Fruit fly (Drosophila melanogaster) whole organism, embryonic: Measurements from ENCODE around the gene CG13033.

Source experiments
- B-H2 ChIP-seq: fragments of 200-800 bp; sonication (Bioruptor generic); optimal IDR thresholded peaks from 2 replicates; lab custom pipeline; 2018; ENCODE audit warnings: missing biosample characterization, mild to moderate bottlenecking, missing genetic modification characterization
- CG10654 ChIP-seq: fragments of 200-800 bp; sonication (Bioruptor generic); optimal IDR thresholded peaks from 2 replicates; lab custom pipeline; 2016; ENCODE audit warnings: missing biosample characterization, missing genetic modification characterization
- CG12659 ChIP-seq: fragments of 200-800 bp; sonication (Bioruptor generic); optimal IDR thresholded peaks from 3 replicates; lab custom pipeline; 2017; ENCODE audit warnings: mild to moderate bottlenecking, missing biosample characterization, missing genetic modification reagents, missing genetic modification characterization
- CG13424 ChIP-seq: fragments of 200-800 bp; sonication (Bioruptor generic); optimal IDR thresholded peaks from 2 replicates; lab custom pipeline; 2019; ENCODE audit warnings: missing biosample characterization, mild to moderate bottlenecking, missing genetic modification characterization, moderate library complexity
- CG13624 ChIP-seq: fragments of 200-800 bp; sonication (Bioruptor generic); optimal IDR thresholded peaks from 2 replicates; lab custom pipeline; 2016; ENCODE audit warnings: missing biosample characterization, missing genetic modification characterization
- CG15514 ChIP-seq: fragments of 200-800 bp; sonication (Bioruptor generic); optimal IDR thresholded peaks from 3 replicates; lab custom pipeline; 2017; ENCODE audit warnings: missing biosample characterization, missing genetic modification characterization, mild to moderate bottlenecking, moderate library complexity, missing genetic modification reagents
- CG15696 ChIP-seq: fragments of 200-800 bp; sonication (Bioruptor generic); optimal IDR thresholded peaks from 2 replicates; lab custom pipeline; 2019; ENCODE audit warnings: missing biosample characterization, mild to moderate bottlenecking, missing genetic modification characterization, moderate library complexity
- CG1603 ChIP-seq: fragments of 200-800 bp; sonication (Bioruptor generic); optimal IDR thresholded peaks from 2 replicates; lab custom pipeline; 2019; ENCODE audit warnings: missing biosample characterization, mild to moderate bottlenecking, missing genetic modification characterization, moderate library complexity
- CG16813 ChIP-seq: fragments of 200-800 bp; sonication (Bioruptor generic); IDR thresholded peaks from 3 replicates; pipeline ENCODE4 v1.3.6; 2022; ENCODE audit warnings: missing biosample characterization, missing genetic modification characterization; ENCODE audit not compliant: partially characterized antibody
- CG17912 ChIP-seq: fragments of 200-800 bp; sonication (Bioruptor generic); optimal IDR thresholded peaks from 2 replicates; lab custom pipeline; 2018; ENCODE audit warnings: missing biosample characterization, mild to moderate bottlenecking, missing genetic modification characterization
- CG2875 ChIP-seq: fragments of 200-800 bp; sonication (Bioruptor generic); optimal IDR thresholded peaks from 2 replicates; lab custom pipeline; 2017; ENCODE audit warnings: missing biosample characterization, mild to moderate bottlenecking, missing genetic modification characterization, missing genetic modification reagents
- CG33213 ChIP-seq: fragments of 200-800 bp; sonication (Bioruptor generic); optimal IDR thresholded peaks from 3 replicates; lab custom pipeline; 2016; ENCODE audit warnings: missing biosample characterization, missing genetic modification characterization
- CG3995 ChIP-seq: fragments of 200-800 bp; sonication (Bioruptor generic); optimal IDR thresholded peaks from 3 replicates; lab custom pipeline; 2016; ENCODE audit warnings: missing biosample characterization, missing genetic modification characterization
- CG42726 ChIP-seq: fragments of 200-800 bp; sonication (Bioruptor generic); IDR thresholded peaks from 2 replicates; pipeline ENCODE4 v1.3.6; 2022; ENCODE audit warnings: missing biosample characterization, missing genetic modification characterization; ENCODE audit not compliant: partially characterized antibody
- CG4424 ChIP-seq: fragments of 200-800 bp; sonication (Bioruptor generic); optimal IDR thresholded peaks from 3 replicates; lab custom pipeline; 2016; ENCODE audit warnings: missing biosample characterization, missing genetic modification characterization
- CG7556 ChIP-seq: fragments of 200-800 bp; sonication (Bioruptor generic); optimal IDR thresholded peaks from 2 replicates; lab custom pipeline; 2017; ENCODE audit warnings: missing biosample characterization, mild to moderate bottlenecking, missing genetic modification characterization
- CG7745 ChIP-seq: fragments of 200-800 bp; sonication (Bioruptor generic); optimal IDR thresholded peaks from 2 replicates; lab custom pipeline; 2018; ENCODE audit warnings: missing biosample characterization, mild to moderate bottlenecking, missing genetic modification characterization, moderate library complexity
- CG9797 ChIP-seq: fragments of 200-800 bp; sonication (Bioruptor generic); optimal IDR thresholded peaks from 3 replicates; lab custom pipeline; 2018; ENCODE audit warnings: missing biosample characterization, mild to moderate bottlenecking, missing genetic modification characterization
- D19A ChIP-seq: fragments of 200-800 bp; optimal IDR thresholded peaks from 3 replicates; lab custom pipeline; 2019; ENCODE audit warnings: missing biosample characterization, mild to moderate bottlenecking, missing genetic modification characterization, moderate library complexity
- Dek ChIP-seq: fragments of 200-800 bp; sonication (Bioruptor generic); optimal IDR thresholded peaks from 3 replicates; lab custom pipeline; 2019; ENCODE audit warnings: missing biosample characterization, mild to moderate bottlenecking, missing genetic modification characterization, moderate library complexity
- Dfd ChIP-seq, 2 experiments: fragments of >200 bp; optimal IDR thresholded peaks; 2 replicates each; lab custom pipeline; 2017; ENCODE audit warnings: missing biosample characterization in 2 of 2, missing genetic modification characterization in 2 of 2
- Dp ChIP-seq: fragments of 200-800 bp; sonication (Bioruptor generic); optimal IDR thresholded peaks from 2 replicates; lab custom pipeline; 2018; ENCODE audit warnings: missing biosample characterization, mild to moderate bottlenecking, missing genetic modification characterization, moderate library complexity
- E2f2 ChIP-seq: fragments of 200-800 bp; sonication (Bioruptor generic); IDR thresholded peaks from 2 replicates; pipeline ENCODE4 v1.3.6; 2022; ENCODE audit warnings: missing biosample characterization, missing genetic modification characterization
- Ets65A ChIP-seq: fragments of 200-800 bp; sonication (Bioruptor generic); peaks from one replicate; lab custom pipeline; 2016; ENCODE audit warnings: missing biosample characterization, missing genetic modification characterization
- HLH4C ChIP-seq: fragments of 200-800 bp; sonication (Bioruptor generic); IDR thresholded peaks from 3 replicates; pipeline ENCODE4 v1.3.6; 2022; ENCODE audit warnings: missing biosample characterization, missing genetic modification characterization; ENCODE audit not compliant: partially characterized antibody
- Hmr ChIP-seq: fragments of 200-800 bp; sonication (Bioruptor generic); optimal IDR thresholded peaks from 3 replicates; lab custom pipeline; 2017; ENCODE audit warnings: mild to moderate bottlenecking, missing biosample characterization, missing genetic modification reagents, missing genetic modification characterization
- MBD-R2 ChIP-seq: fragments of 200-800 bp; sonication (Bioruptor generic); IDR thresholded peaks from 2 replicates; pipeline ENCODE4 v1.3.6; 2022; ENCODE audit warnings: missing biosample characterization, missing genetic modification characterization
- MESR4 ChIP-seq: fragments of 200-800 bp; sonication (Bioruptor generic); optimal IDR thresholded peaks from 2 replicates; lab custom pipeline; 2018; ENCODE audit warnings: missing biosample characterization, mild to moderate bottlenecking, missing genetic modification characterization, moderate library complexity
- Myb ChIP-seq: fragments of 200-800 bp; sonication (Bioruptor generic); optimal IDR thresholded peaks from 2 replicates; lab custom pipeline; 2016; ENCODE audit warnings: missing biosample characterization, missing genetic modification characterization
- Nf-YC ChIP-seq: fragments of 200-800 bp; optimal IDR thresholded peaks from 3 replicates; lab custom pipeline; 2019; ENCODE audit warnings: missing biosample characterization, mild to moderate bottlenecking, missing genetic modification characterization, moderate library complexity
- Opbp ChIP-seq: fragments of 200-800 bp; sonication (Bioruptor generic); IDR thresholded peaks from 3 replicates; pipeline ENCODE4 v1.3.6; 2022; ENCODE audit warnings: missing biosample characterization, missing genetic modification characterization; ENCODE audit not compliant: partially characterized antibody
- PHDP ChIP-seq: fragments of 200-800 bp; sonication (Bioruptor generic); optimal IDR thresholded peaks from 3 replicates; lab custom pipeline; 2018; ENCODE audit warnings: missing biosample characterization, mild to moderate bottlenecking, missing genetic modification characterization, moderate library complexity
- Rfx ChIP-seq: fragments of 200-800 bp; sonication (Bioruptor generic); IDR thresholded peaks from 2 replicates; pipeline ENCODE4 v1.3.6; 2022; ENCODE audit warnings: missing biosample characterization, missing genetic modification characterization
- Stat92E ChIP-seq, 3 experiments: fragments of >200 bp in 2 of 3; fragments of 200-800 bp in 1 of 3; sonication (Bioruptor generic) in 1 of 3; optimal IDR thresholded peaks; 2 replicates each; lab custom pipeline; 2017 to 2019; ENCODE audit warnings: missing biosample characterization in 3 of 3, missing genetic modification characterization in 3 of 3, mild to moderate bottlenecking in 1 of 3, moderate library complexity in 1 of 3
- Usf ChIP-seq: fragments of 200-800 bp; sonication (Bioruptor generic); optimal IDR thresholded peaks from 2 replicates; lab custom pipeline; 2017; ENCODE audit warnings: missing genotype, missing biosample characterization, missing genetic modification characterization
- amos ChIP-seq: fragments of 200-800 bp; sonication (Bioruptor generic); IDR thresholded peaks from 2 replicates; pipeline ENCODE4 v1.3.6; 2022; ENCODE audit warnings: missing biosample characterization, missing genetic modification characterization; ENCODE audit not compliant: partially characterized antibody
- ash1 ChIP-seq: fragments of 200-800 bp; sonication (Bioruptor generic); optimal IDR thresholded peaks from 2 replicates; lab custom pipeline; 2018; ENCODE audit warnings: missing biosample characterization, mild to moderate bottlenecking, missing genetic modification characterization
- gfzf ChIP-seq: fragments of 200-800 bp; sonication (Bioruptor generic); optimal IDR thresholded peaks from 2 replicates; lab custom pipeline; 2016; ENCODE audit warnings: missing biosample characterization, mild to moderate bottlenecking, missing genetic modification characterization, moderate library complexity
- hth ChIP-seq: fragments of >200 bp; optimal IDR thresholded peaks from 2 replicates; lab custom pipeline; 2017; ENCODE audit warnings: inconsistent platforms
- mld ChIP-seq: fragments of 200-800 bp; sonication (Bioruptor generic); IDR thresholded peaks from 3 replicates; pipeline ENCODE4 v1.3.6; 2022; ENCODE audit warnings: missing biosample characterization, missing genetic modification characterization; ENCODE audit not compliant: partially characterized antibody
- nom ChIP-seq: fragments of 200-800 bp; sonication (Bioruptor generic); optimal IDR thresholded peaks from 2 replicates; lab custom pipeline; 2017; ENCODE audit warnings: missing biosample characterization, missing genetic modification characterization, mild to moderate bottlenecking, moderate library complexity, missing genetic modification reagents
- pzg ChIP-seq: fragments of 200-800 bp; sonication (Bioruptor generic); optimal IDR thresholded peaks from 3 replicates; lab custom pipeline; 2018; ENCODE audit warnings: missing biosample characterization, mild to moderate bottlenecking, missing genetic modification characterization, moderate library complexity
- repo ChIP-seq: fragments of 200-800 bp; sonication (Bioruptor generic); optimal IDR thresholded peaks from 2 replicates; lab custom pipeline; 2016; ENCODE audit warnings: missing biosample characterization, missing genetic modification characterization
- sd ChIP-seq: fragments of 200-800 bp; sonication (Bioruptor generic); optimal IDR thresholded peaks from 3 replicates; lab custom pipeline; 2018; ENCODE audit warnings: missing biosample characterization, mild to moderate bottlenecking, missing genetic modification characterization, moderate library complexity
- sob ChIP-seq: fragments of 200-800 bp; sonication (Bioruptor generic); IDR thresholded peaks from 2 replicates; pipeline ENCODE4 v1.3.6; 2022; ENCODE audit warnings: missing biosample characterization, missing genetic modification characterization
- stwl ChIP-seq: fragments of 200-800 bp; sonication (Bioruptor generic); optimal IDR thresholded peaks from 3 replicates; lab custom pipeline; 2018; ENCODE audit warnings: missing biosample characterization, mild to moderate bottlenecking, missing genetic modification characterization, moderate library complexity
- tll ChIP-seq, 2 experiments: fragments of 200-800 bp in 1 of 2; fragments of >200 bp in 1 of 2; sonication (Bioruptor generic) in 1 of 2; optimal IDR thresholded peaks; 2 replicates each; lab custom pipeline; 2017 to 2019; ENCODE audit warnings: missing biosample characterization in 2 of 2, missing genetic modification characterization in 2 of 2, mild to moderate bottlenecking in 1 of 2, moderate library complexity in 1 of 2

The CG13033 gene

dm6 chr3L:16586989-16587388 is 41.6 kb upstream of the CG13033 start, which contains the start of the genes Syx8 and CG32163 (continued):
- TF ChIP-seq HLH4C (no peak), CG7556 (no peak), Nf-YC (tag; lab: Kevin White, UChicago) (no peak), CG16813 (0 out of 3 replicates have a peak, but pooled peaks have one; percentile 41)

DNA sequence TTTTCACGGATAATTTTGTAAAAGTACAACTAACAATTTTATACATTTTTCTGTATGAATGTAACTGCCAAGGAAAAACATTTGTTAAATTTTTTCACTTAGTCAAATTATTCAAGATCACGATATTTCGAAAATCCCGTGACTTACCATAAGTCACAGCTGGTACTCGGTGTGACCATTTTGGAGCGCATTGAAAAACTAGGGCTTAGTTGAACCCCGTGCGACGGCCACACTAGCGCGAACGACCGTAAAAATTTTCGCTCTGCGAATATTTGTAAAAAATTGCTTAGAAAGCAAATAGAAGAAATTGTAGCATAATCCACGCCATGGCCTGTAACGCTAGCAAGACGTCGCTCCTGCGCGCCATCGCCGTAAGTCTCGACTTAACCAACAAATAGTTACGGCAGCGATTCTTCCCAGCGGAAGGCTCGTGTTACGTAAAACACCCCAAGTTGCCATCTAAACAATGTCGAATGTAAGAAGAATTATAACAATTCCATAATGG is 38.7 kb upstream of the CG13033 start, which contains the start of gene UQCR-C2:
Gene UQCR-C2 (plus strand): TSS at position 51 of the 505 bp plus-strand sequence.
- TF ChIP-seq Opbp (GFP tag; lab: Robert Waterston, UW) (peak; percentile 42; the same call in 1 of the 3 replicates), Usf (GFP tag; lab: Kevin White, UChicago) (no peak), CG3995 (peak; percentile 100), CG1603 (tag; lab: Kevin White, UChicago) (peak; percentile 79), mld (GFP tag; lab: Robert Waterston, UW) (0 out of 3 replicates have a peak, but pooled peaks have one; percentile 16), Stat92E (GFP tag; optimal IDR thresholded peaks at IDR 0.05; lab: Kevin White, UChicago) (peak in 1 of 3 experiments; percentile 52), amos (GFP tag; lab: Robert Waterston, UW) (peak; percentile 30; the same call in 1 of the 2 replicates), sd (peak; percentile 63), CG13624 (GFP tag; lab: Kevin White, UChicago) (peak; percentile 56), PHDP (tag; lab: Kevin White, UChicago) (peak; percentile 40), nom (GFP tag; lab: Kevin White, UChicago) (peak; percentile 36), stwl (peak; percentile 71), Myb (GFP tag; lab: Kevin White, UChicago) (peak; percentile 70), hth (no peak), sob (GFP tag; lab: Robert Waterston, UW) (no peak), MBD-R2 (GFP tag; lab: Robert Waterston, UW) (peak; percentile 86), gfzf (peak; percentile 98), Dp (GFP tag; lab: Kevin White, UChicago) (peak; percentile 64), CG42726 (GFP tag; lab: Robert Waterston, UW) (peak; percentile 44; the same call in 1 of the 2 replicates), CG17912 (GFP tag; lab: Kevin White, UChicago) (peak; percentile 55), CG4424 (GFP tag; lab: Kevin White, UChicago) (no peak), pzg (peak; percentile 93), tll (GFP tag; optimal IDR thresholded peaks at IDR 0.05; lab: Kevin White, UChicago) (peak in 1 of 2 experiments; percentile 51), Hmr (GFP tag; lab: Kevin White, UChicago) (peak; percentile 8), Ets65A (GFP tag; lab: Kevin White, UChicago) (peak; percentile 87), CG15514 (GFP tag; lab: Kevin White, UChicago) (peak; percentile 76), D19A (tag; lab: Kevin White, UChicago) (no peak), CG12659 (GFP tag; lab: Kevin White, UChicago) (peak; percentile 60), repo (GFP tag; lab: Kevin White, UChicago) (no peak), Dek (peak; percentile 50), CG7745 (tag; lab: Kevin White, UChicago) (no peak), B-H2 (GFP tag; lab: Kevin White, UChicago) (peak; percentile 71), CG15696 (tag; lab: Kevin White, UChicago) (no peak), Dfd (GFP tag; optimal IDR thresholded peaks at IDR 0.05; lab: Kevin White, UChicago) (no peak), Rfx (GFP tag; lab: Robert Waterston, UW) (peak; percentile 49), CG2875 (GFP tag; lab: Kevin White, UChicago) (no peak), ash1 (no peak), MESR4 (GFP tag; lab: Kevin White, UChicago) (peak; percentile 96), CG10654 (GFP tag; lab: Kevin White, UChicago) (no peak), CG13424 (tag; lab: Kevin White, UChicago) (peak; percentile 14), CG33213 (GFP tag; lab: Kevin White, UChicago) (peak; percentile 71), CG9797 (GFP tag; lab: Kevin White, UChicago) (peak; percentile 91), CG7556 (no peak), E2f2 (peak; percentile 63)
